Fruit fly (Drosophila melanogaster): Measurements from ENCODE around the gene CG13297.
"Not testable (repeated sequence)": the region's sequence is repeated elsewhere in the genome, so short reads cannot be mapped to it uniquely, and the experiment has no call there.

Gene CG13297

DNA sequence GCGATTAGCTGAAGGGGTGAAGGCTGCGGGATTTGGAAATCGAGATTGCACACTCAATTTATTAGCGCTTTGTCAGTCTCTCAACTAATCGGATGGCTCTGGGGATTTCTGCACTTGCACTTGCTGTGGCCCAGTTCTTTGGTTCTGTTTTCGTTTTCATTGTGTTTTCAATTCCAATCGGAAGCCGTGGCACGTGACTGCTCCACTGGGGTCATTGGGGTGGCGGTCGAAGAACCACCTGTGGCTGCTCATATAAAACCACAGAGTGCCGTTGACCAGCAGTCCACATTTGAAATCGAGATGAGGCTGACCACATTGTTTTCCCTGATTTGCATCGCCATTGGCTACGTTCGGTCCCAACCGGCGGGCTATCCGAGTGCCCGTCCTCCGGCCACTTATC, 3.3 kb upstream of the CG13297 start, which contains the start of gene Cpr65Az:
TSS of gene Cpr65Az (plus strand) at position 301 of the 400 bp plus-strand sequence.
- TF ChIP-seq h (optimal IDR thresholded peaks at IDR 0.05) (no peak), psq (optimal IDR thresholded peaks at IDR 0.05) (no peak), insv (optimal IDR thresholded peaks at IDR 0.05) (no peak), Myc (optimal IDR thresholded peaks at IDR 0.05) (no peak), Sin3A (optimal IDR thresholded peaks at IDR 0.05) (no peak), ttk (optimal IDR thresholded peaks at IDR 0.05) (no peak)

dm6 chr3L:6159863-6160262, 2.7 kb upstream of the CG13297 start:
- TF ChIP-seq Myc (optimal IDR thresholded peaks at IDR 0.05) (no peak), insv (optimal IDR thresholded peaks at IDR 0.05) (no peak), psq (optimal IDR thresholded peaks at IDR 0.05) (no peak), ttk (optimal IDR thresholded peaks at IDR 0.05) (no peak), h (optimal IDR thresholded peaks at IDR 0.05) (no peak), Sin3A (optimal IDR thresholded peaks at IDR 0.05) (no peak)

dm6 chr3L:6158530-6158929, 1.4 kb upstream of the CG13297 start, which contains the start of gene Cpr65Ay:
TSS of gene Cpr65Ay (minus strand) at chr3L:6158630.
- TF ChIP-seq psq (optimal IDR thresholded peaks at IDR 0.05): no peak

DNA sequence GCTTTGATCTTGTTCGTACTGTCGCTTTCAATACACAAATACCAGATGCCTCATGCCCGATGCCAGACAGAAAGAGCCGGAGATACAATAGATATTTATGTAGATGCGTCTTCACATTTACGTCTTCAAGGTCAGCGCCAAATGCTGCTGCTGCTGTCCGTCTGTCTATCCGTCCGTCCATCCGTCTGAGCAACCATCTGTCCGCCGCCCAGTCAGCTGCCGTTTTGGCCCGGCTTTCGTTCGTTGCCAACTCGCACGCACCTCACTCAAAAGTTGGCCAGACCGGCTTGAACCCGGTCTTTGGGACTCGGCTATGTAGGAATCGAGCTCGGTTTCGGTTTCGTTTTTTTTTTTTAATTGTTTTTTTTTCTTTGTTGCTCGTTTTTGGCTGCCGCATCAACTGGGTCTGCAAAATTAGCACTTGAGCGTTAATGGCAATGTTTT, 2.2 kb downstream of the CG13297 start:
- TF ChIP-seq psq (optimal IDR thresholded peaks at IDR 0.05) (no peak), Sin3A (optimal IDR thresholded peaks at IDR 0.05) (no peak), insv (optimal IDR thresholded peaks at IDR 0.05) (no peak), Myc (optimal IDR thresholded peaks at IDR 0.05) (no peak), ttk (optimal IDR thresholded peaks at IDR 0.05) (no peak), h (optimal IDR thresholded peaks at IDR 0.05) (no peak)

DNA sequence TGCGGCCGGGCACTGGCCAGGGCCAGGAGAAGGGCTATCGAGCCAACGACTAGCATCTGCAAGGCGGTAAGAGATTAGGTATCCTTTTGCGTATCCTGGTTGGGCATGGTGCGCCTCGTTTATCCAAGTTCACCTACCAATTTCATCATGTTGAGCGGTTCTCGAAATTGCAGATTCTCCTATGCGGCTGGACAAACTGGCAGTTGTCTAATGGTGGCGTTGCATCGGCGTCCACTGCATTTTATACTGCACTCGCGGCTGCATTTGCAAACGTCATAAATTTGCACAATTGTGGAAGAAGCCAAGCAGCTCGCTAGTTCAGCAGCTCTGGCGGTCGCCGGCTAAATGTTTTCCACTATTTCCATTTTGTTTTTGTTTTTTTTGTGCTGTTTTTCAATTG, 4.6 kb downstream of the CG13297 start, which contains the start of gene Acp65Aa:
TSS of gene Acp65Aa (minus strand) at position 215 of the 400 bp plus-strand sequence.
- no peak for TF ChIP-seq psq (optimal IDR thresholded peaks at IDR 0.05)
- TF ChIP-seq insv (optimal IDR thresholded peaks at IDR 0.05): no peak
- no peak for TF ChIP-seq Myc (optimal IDR thresholded peaks at IDR 0.05)
- TF ChIP-seq h (optimal IDR thresholded peaks at IDR 0.05): no peak
- no peak for TF ChIP-seq Sin3A (optimal IDR thresholded peaks at IDR 0.05)
- no peak for TF ChIP-seq ttk (optimal IDR thresholded peaks at IDR 0.05)

dm6 chr3L:6150757-6151354, 6.3 kb downstream of the CG13297 start, which contains the start of the genes Cpr65Ax2 and Lcp65Aa:
TSS of gene Cpr65Ax2 (minus strand) at chr3L:6150857.
TSS of gene Lcp65Aa (plus strand) at chr3L:6151304.
- TF ChIP-seq h, Myc, psq (optimal IDR thresholded peaks at IDR 0.05): not testable (repeated sequence)

DNA sequence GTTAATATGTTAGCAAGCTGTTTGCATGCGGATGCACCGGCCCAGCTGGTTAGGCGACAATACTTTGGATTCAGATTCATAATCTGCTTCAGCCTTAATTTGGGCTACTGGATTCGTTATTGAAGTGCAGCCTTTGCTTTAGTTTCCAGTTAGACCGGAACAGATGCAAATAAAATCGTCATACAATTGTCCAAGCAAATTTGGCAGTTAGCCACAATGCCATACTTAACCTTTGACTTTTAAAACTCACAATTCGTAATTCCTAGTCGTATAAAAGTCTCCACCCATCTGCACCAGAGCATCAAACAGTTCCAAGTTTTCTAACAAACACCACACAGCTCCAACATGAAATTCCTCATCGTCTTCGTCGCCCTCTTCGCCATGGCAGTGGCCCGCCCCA, 7.9 kb downstream of the CG13297 start, which contains the start of gene Lcp65Ab1:
TSS of gene Lcp65Ab1 (plus strand) at position 301 of the 400 bp plus-strand sequence.
- not testable (repeated sequence) for TF ChIP-seq h, insv, Myc (optimal IDR thresholded peaks at IDR 0.05)

DNA sequence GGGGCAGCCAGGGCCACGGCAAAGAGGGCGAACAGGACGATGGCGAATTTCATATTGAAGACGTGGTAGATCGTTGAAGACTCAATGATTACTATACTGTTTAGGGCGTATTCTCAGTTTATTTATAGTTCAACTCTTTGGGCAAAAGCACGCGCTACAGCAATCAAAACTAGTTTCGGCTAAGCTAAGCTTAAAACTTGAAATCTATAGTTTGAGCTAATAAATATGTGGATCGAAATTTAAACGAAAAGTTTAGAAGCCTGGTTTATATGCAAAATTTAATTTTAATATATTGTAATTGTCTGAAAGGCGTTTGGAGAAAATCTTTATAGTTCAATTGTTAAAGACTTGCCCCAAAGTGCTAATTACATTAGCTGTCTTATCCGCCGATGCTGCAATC, 9.3 kb downstream of the CG13297 start, which contains the start of gene Cpr65Ax1:
TSS of gene Cpr65Ax1 (minus strand) at position 101 of the 400 bp plus-strand sequence.
- not testable (repeated sequence) for TF ChIP-seq psq, Myc, insv (optimal IDR thresholded peaks at IDR 0.05)

- TF ChIP-seq ttk, insv, psq (optimal IDR thresholded peaks at IDR 0.05): not testable (repeated sequence)
Measured at dm6 chr3L:6146374-6146773, 10.8 kb downstream of the CG13297 start, which contains the start of gene Lcp65Ab2. TSS of gene Lcp65Ab2 (plus strand) at chr3L:6146674.

- no peak for TF ChIP-seq ttk (optimal IDR thresholded peaks at IDR 0.05)
- no peak for TF ChIP-seq h (optimal IDR thresholded peaks at IDR 0.05)
- no peak for TF ChIP-seq Sin3A (optimal IDR thresholded peaks at IDR 0.05)
- TF ChIP-seq Myc (optimal IDR thresholded peaks at IDR 0.05): no peak
- no peak for TF ChIP-seq insv (optimal IDR thresholded peaks at IDR 0.05)
- TF ChIP-seq psq (optimal IDR thresholded peaks at IDR 0.05): no peak
Measured at dm6 chr3L:6144769-6145220, 12.4 kb downstream of the CG13297 start, which contains the start of gene Lcp65Ac. TSS of gene Lcp65Ac (plus strand) at chr3L:6144819.

DNA sequence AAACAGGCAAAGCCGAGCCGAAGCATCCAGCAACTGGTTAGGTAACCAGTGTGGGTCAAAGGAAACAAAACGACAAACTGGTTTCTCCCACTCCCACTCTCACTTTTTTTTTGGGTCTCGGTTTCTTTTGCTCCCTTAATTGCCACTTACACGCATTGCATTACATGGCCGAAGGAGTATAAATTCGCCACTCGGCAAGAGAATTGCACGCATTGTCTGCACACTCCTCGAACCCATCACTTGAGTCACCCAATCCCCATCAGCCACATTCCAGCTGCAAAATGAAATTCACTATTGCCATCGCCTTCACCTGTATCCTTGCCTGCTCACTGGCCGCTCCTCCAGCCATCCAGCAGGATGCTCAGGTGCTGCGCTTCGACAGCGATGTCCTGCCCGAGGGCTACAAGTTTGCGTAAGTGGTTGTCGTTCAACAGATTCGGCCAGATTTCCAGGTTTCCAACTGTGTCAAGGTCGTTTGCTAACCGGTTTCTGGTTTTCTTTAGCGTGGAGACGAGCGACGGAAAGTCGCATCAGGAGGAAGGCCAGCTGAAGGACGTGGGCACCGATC, 13.9 kb downstream of the CG13297 start, which contains the start of gene Lcp65Ad:
TSS of gene Lcp65Ad (plus strand) at position 208 of the 568 bp plus-strand sequence.
- TF ChIP-seq psq (optimal IDR thresholded peaks at IDR 0.05): no peak
- no peak for TF ChIP-seq ttk (optimal IDR thresholded peaks at IDR 0.05)
- TF ChIP-seq Myc (optimal IDR thresholded peaks at IDR 0.05): no peak
- TF ChIP-seq h (optimal IDR thresholded peaks at IDR 0.05): no peak
- TF ChIP-seq Sin3A (optimal IDR thresholded peaks at IDR 0.05): no peak
- TF ChIP-seq insv (optimal IDR thresholded peaks at IDR 0.05): no peak

- TF ChIP-seq psq (optimal IDR thresholded peaks at IDR 0.05) (no peak), Myc (optimal IDR thresholded peaks at IDR 0.05) (no peak), insv (optimal IDR thresholded peaks at IDR 0.05) (no peak), ttk (optimal IDR thresholded peaks at IDR 0.05) (no peak), Sin3A (optimal IDR thresholded peaks at IDR 0.05) (no peak), h (optimal IDR thresholded peaks at IDR 0.05) (no peak)
Measured at dm6 chr3L:6142313-6142712, 14.9 kb downstream of the CG13297 start, which contains the start of gene Cpr65Aw. TSS of gene Cpr65Aw (minus strand) at chr3L:6142413.
